Fruit fly (Drosophila melanogaster) whole organism, wandering third instar larva: ENCODE measurements around the gene Fam92.

Experiments used
- CrebA ChIP-seq: fragments of 200-800 bp; sonication (Bioruptor generic); optimal IDR thresholded peaks from 2 replicates; lab custom pipeline; 2016; ENCODE audit warnings: missing biosample characterization, mild to moderate bottlenecking, missing genetic modification characterization, borderline replicate concordance
- Hr78 ChIP-seq: fragments of >200 bp; optimal IDR thresholded peaks from 2 replicates; lab custom pipeline; 2017; ENCODE audit warnings: missing biosample characterization, missing genetic modification characterization
- Hr83 ChIP-seq: fragments of 200-300 bp; sonication (Bioruptor generic); optimal IDR thresholded peaks from 2 replicates; lab custom pipeline; 2016; ENCODE audit warnings: missing biosample characterization, mild to moderate bottlenecking, missing genetic modification characterization, moderate library complexity; ENCODE audit not compliant: poor library complexity, severe bottlenecking
- Myc ChIP-seq: fragments of >200 bp; optimal IDR thresholded peaks from 2 replicates; lab custom pipeline; 2017
- Vsx2 ChIP-seq: fragments of 200-300, 225-300 bp; sonication (Bioruptor generic); optimal IDR thresholded peaks from 2 replicates; lab custom pipeline; 2018; ENCODE audit warnings: missing biosample characterization, missing genetic modification characterization; ENCODE audit not compliant: partially characterized antibody
- dl ChIP-seq, 2 experiments: fragments of 175-275, 200-275 bp in 1 of 2; fragments of 200-275 bp in 1 of 2; sonication (Bioruptor generic); optimal IDR thresholded peaks; lab custom pipeline; 2018; ENCODE audit warnings: mild to moderate bottlenecking in 2 of 2, missing biosample characterization in 2 of 2, missing genetic modification characterization in 2 of 2, moderate library complexity in 2 of 2; ENCODE audit not compliant: partially characterized antibody in 2 of 2, insufficient read depth in 1 of 2
- dmrt93B ChIP-seq: fragments of 200-800 bp; sonication (Bioruptor generic); optimal IDR thresholded peaks from 2 replicates; lab custom pipeline; 2018; ENCODE audit warnings: missing biosample characterization, mild to moderate bottlenecking, missing genetic modification characterization
- fru ChIP-seq: fragments of 200-800 bp; sonication (Bioruptor generic); optimal IDR thresholded peaks from 3 replicates; lab custom pipeline; 2016; ENCODE audit warnings: missing biosample characterization, mild to moderate bottlenecking, missing genetic modification characterization
- lola ChIP-seq: fragments of >200 bp; optimal IDR thresholded peaks from 2 replicates; lab custom pipeline; 2017; ENCODE audit warnings: missing biosample characterization, missing genetic modification characterization
- psq ChIP-seq: fragments of 200-800 bp; sonication (Bioruptor generic); optimal IDR thresholded peaks from 3 replicates; lab custom pipeline; 2017; ENCODE audit warnings: missing biosample characterization, mild to moderate bottlenecking, missing genetic modification characterization, moderate library complexity

dm6 chr2L:12445743-12446142, 21.0 kb downstream of the Fam92 start, which contains the start of gene Oatp33Ea:
- TF ChIP-seq CrebA (peak; percentile 52), psq (GFP tag; lab: Kevin White, UChicago) (no peak), dmrt93B (GFP tag; lab: Kevin White, UChicago) (no peak), lola (GFP tag; lab: Kevin White, UChicago) (no peak), Vsx2 (GFP tag; lab: Kevin White, UChicago) (no peak), dl (GFP tag; optimal IDR thresholded peaks at IDR 0.05; lab: Kevin White, UChicago; ENCODE audit: insufficient read depth in 1 of 2, partially characterized antibody in 2 of 2) (no peak), Myc (lab: Kevin White, UChicago) (no peak), Hr83 (GFP tag; lab: Kevin White, UChicago) (no peak), fru (GFP tag; lab: Kevin White, UChicago) (no peak), Hr78 (GFP tag; lab: Kevin White, UChicago) (no peak)
